Fruit fly (Drosophila melanogaster) whole organism, pupa: ENCODE measurements around the gene Gclc.

ENCODE experiments used
- CG10348 ChIP-seq: fragments of 200-800 bp; sonication (Bioruptor generic); IDR thresholded peaks from 2 replicates; pipeline ENCODE4 v1.3.6; 2022; ENCODE audit warnings: missing biosample characterization, missing genetic modification characterization
- CG12605 ChIP-seq: fragments of 200-800 bp; sonication (Bioruptor generic); IDR thresholded peaks from 2 replicates; pipeline ENCODE4 v1.3.6; 2022; ENCODE audit warnings: missing biosample characterization, missing genetic modification characterization
- CG13204 ChIP-seq: fragments of 200-800 bp; sonication (Bioruptor generic); optimal IDR thresholded peaks from 2 replicates; lab custom pipeline; 2018; ENCODE audit warnings: missing biosample characterization, mild to moderate bottlenecking, missing genetic modification characterization, moderate library complexity
- CG14655 ChIP-seq: fragments of 200-800 bp; sonication (Bioruptor generic); optimal IDR thresholded peaks from 3 replicates; lab custom pipeline; 2017; ENCODE audit warnings: mild to moderate bottlenecking, missing biosample characterization, missing genetic modification reagents, missing genetic modification characterization
- CG15710 ChIP-seq: fragments of 200-800 bp; sonication (Bioruptor generic); optimal IDR thresholded peaks from 2 replicates; lab custom pipeline; 2018; ENCODE audit warnings: missing biosample characterization, mild to moderate bottlenecking, missing genetic modification characterization, moderate library complexity
- CG17806 ChIP-seq: fragments of 200-800 bp; sonication (Bioruptor generic); optimal IDR thresholded peaks from 2 replicates; lab custom pipeline; 2018; ENCODE audit warnings: missing biosample characterization, mild to moderate bottlenecking, missing genetic modification characterization, moderate library complexity
- CG32121 ChIP-seq: fragments of 200-800 bp; sonication (Bioruptor generic); IDR thresholded peaks from 2 replicates; pipeline ENCODE4 v1.3.6; 2022; ENCODE audit warnings: missing biosample characterization, missing genetic modification characterization
- CG34367 ChIP-seq: fragments of 200-800 bp; sonication (Bioruptor generic); optimal IDR thresholded peaks from 2 replicates; lab custom pipeline; 2018; ENCODE audit warnings: missing biosample characterization, mild to moderate bottlenecking, missing genetic modification characterization
- CG4496 ChIP-seq: fragments of 200-800 bp; sonication (Bioruptor generic); IDR thresholded peaks from 3 replicates; pipeline ENCODE4 v1.3.6; 2022; ENCODE audit warnings: missing biosample characterization, missing genetic modification characterization
- CG8159 ChIP-seq: fragments of 200-800 bp; sonication (Bioruptor generic); optimal IDR thresholded peaks from 3 replicates; lab custom pipeline; 2018; ENCODE audit warnings: missing biosample characterization, mild to moderate bottlenecking, missing genetic modification characterization, moderate library complexity
- CG8301 ChIP-seq: fragments of 200-800 bp; sonication (Bioruptor generic); optimal IDR thresholded peaks from 2 replicates; lab custom pipeline; 2018; ENCODE audit warnings: missing biosample characterization, mild to moderate bottlenecking, missing genetic modification characterization
- CG9948 ChIP-seq: fragments of 200-800 bp; sonication (Bioruptor generic); optimal IDR thresholded peaks from 2 replicates; lab custom pipeline; 2018; ENCODE audit warnings: missing biosample characterization, mild to moderate bottlenecking, missing genetic modification characterization, moderate library complexity
- D1 ChIP-seq: fragments of 200-800 bp; sonication (Bioruptor generic); optimal IDR thresholded peaks from 2 replicates; lab custom pipeline; 2018; ENCODE audit warnings: missing biosample characterization, mild to moderate bottlenecking, missing genetic modification characterization, moderate library complexity
- EcR ChIP-seq: fragments of 200-800 bp; sonication (Bioruptor generic); optimal IDR thresholded peaks from 3 replicates; lab custom pipeline; 2019; ENCODE audit warnings: missing biosample characterization, missing genetic modification characterization, mild to moderate bottlenecking, moderate library complexity, missing genetic modification reagents
- Ets98B ChIP-seq: fragments of 200-800 bp; sonication (Bioruptor generic); IDR thresholded peaks from 2 replicates; pipeline ENCODE4 v1.3.6; 2022; ENCODE audit warnings: missing biosample characterization, missing genetic modification characterization
- Pif1A ChIP-seq: fragments of 200-800 bp; sonication (Bioruptor generic); optimal IDR thresholded peaks from 3 replicates; lab custom pipeline; 2016; ENCODE audit warnings: missing biosample characterization, missing genetic modification characterization
- Pif1B ChIP-seq: fragments of 200-800 bp; sonication (Bioruptor generic); optimal IDR thresholded peaks from 3 replicates; lab custom pipeline; 2016; ENCODE audit warnings: missing biosample characterization, missing genetic modification characterization
- Snoo ChIP-seq: fragments of 200-800 bp; sonication (Bioruptor generic); optimal IDR thresholded peaks from 3 replicates; lab custom pipeline; 2017; ENCODE audit warnings: missing biosample characterization, mild to moderate bottlenecking, missing genetic modification characterization, inconsistent platforms
- fd96Ca ChIP-seq: fragments of 200-800 bp; sonication (Bioruptor generic); IDR thresholded peaks from 3 replicates; pipeline ENCODE4 v1.3.6; 2022; ENCODE audit warnings: missing biosample characterization, missing genetic modification characterization
- gl ChIP-seq: fragments of 200-800 bp; sonication (Bioruptor generic); optimal IDR thresholded peaks from 2 replicates; lab custom pipeline; 2018; ENCODE audit warnings: missing biosample characterization, mild to moderate bottlenecking, missing genetic modification characterization
- rn ChIP-seq: fragments of 200-800 bp; sonication (Bioruptor generic); IDR thresholded peaks from 2 replicates; pipeline ENCODE4 v1.3.6; 2022; ENCODE audit warnings: missing biosample characterization, missing genetic modification characterization

Gene Gclc

DNA sequence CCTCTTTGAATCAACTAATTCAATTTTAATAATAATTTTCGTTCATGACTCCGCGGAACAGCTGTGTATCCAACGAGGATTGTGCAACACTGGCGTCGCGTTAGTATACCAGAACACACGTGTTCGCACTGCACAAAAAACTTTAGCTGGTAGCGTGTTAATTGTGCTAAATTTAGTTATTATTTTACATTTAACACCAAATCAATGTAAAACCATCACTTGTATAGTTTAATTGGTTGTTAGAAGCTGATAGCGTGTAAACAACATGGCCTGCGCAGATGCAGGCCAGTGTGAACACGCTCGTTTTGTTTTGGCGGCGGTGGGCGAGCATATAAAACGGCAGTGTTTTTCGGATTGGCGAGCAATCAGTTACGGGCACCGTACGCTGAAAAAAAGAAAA lies 41.3 kb upstream of the Gclc start, which contains the start of the genes Traf6 and GIIIspla2:
Gene Traf6, minus strand, starts transcription at position 93 of the 400 bp plus-strand sequence.
Gene GIIIspla2, plus strand, starts transcription at position 335 of the 400 bp plus-strand sequence.
- TF ChIP-seq EcR: no peak
- TF ChIP-seq D1 (tag; lab: Kevin White, UChicago): no peak
- peak; percentile 53 for TF ChIP-seq CG34367
- TF ChIP-seq CG9948 (tag; lab: Kevin White, UChicago): peak; percentile 65
- TF ChIP-seq CG12605 (GFP tag; lab: Robert Waterston, UW): no peak
- TF ChIP-seq CG15710 (tag; lab: Kevin White, UChicago): peak; percentile 78
- TF ChIP-seq CG14655 (GFP tag; lab: Kevin White, UChicago): no peak
- TF ChIP-seq Snoo: peak; percentile 63
- TF ChIP-seq fd96Ca: peak; percentile 83; the same call in 2 of the 3 replicates
- TF ChIP-seq Pif1B (GFP tag; lab: Kevin White, UChicago): no peak
- TF ChIP-seq Ets98B (GFP tag; lab: Robert Waterston, UW): peak; percentile 72
- TF ChIP-seq rn (GFP tag; lab: Robert Waterston, UW): peak; percentile 71
- TF ChIP-seq CG4496 (GFP tag; lab: Robert Waterston, UW): peak; percentile 79
- no peak for TF ChIP-seq CG13204 (GFP tag; lab: Kevin White, UChicago)
- TF ChIP-seq CG8159 (tag; lab: Kevin White, UChicago): peak; percentile 71
- peak; percentile 52 for TF ChIP-seq CG17806 (tag; lab: Kevin White, UChicago)
- no peak for TF ChIP-seq Pif1A (GFP tag; lab: Kevin White, UChicago)
- no peak for TF ChIP-seq gl (tag; lab: Kevin White, UChicago)
- TF ChIP-seq CG32121 (GFP tag; lab: Robert Waterston, UW): peak; percentile 60
- TF ChIP-seq CG8301 (tag; lab: Kevin White, UChicago): peak; percentile 70
- TF ChIP-seq CG10348 (GFP tag; lab: Robert Waterston, UW): no peak
- TF ChIP-seq, all 21 proteins: peak for 12

- no peak for TF ChIP-seq CG10348 (GFP tag; lab: Robert Waterston, UW)
- 0 out of 3 replicates have a peak, but pooled peaks have one; percentile 19 for TF ChIP-seq fd96Ca
Observed at dm6 chrX:8152718-8153117, 36.8 kb upstream of the Gclc start, which contains the start of gene CG18262. TSS of gene CG18262 (plus strand) at chrX:8152948.

DNA sequence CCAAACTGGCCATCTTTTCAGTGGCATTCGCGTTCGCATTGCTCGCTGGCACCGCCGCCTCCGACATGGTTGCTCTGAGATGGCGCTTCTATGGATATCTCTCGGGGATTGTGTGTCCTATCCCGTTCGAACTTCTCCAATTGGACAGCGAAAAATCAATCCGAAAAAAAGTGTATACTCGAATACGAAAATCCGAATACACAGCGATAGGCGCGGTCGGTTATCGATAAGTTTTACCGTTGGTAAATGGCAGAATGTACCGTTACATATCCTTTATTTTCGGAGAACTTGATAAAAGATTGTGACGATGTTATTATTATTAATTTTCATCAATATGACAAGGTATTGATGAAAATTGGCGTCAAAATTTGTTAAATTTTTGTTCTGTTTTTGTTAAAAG lies 36.1 kb upstream of the Gclc start, which contains the start of gene Gbeta5:
Gene Gbeta5, minus strand, starts transcription at position 199 of the 400 bp plus-strand sequence.
- TF ChIP-seq D1 (tag; lab: Kevin White, UChicago) (no peak), CG4496 (GFP tag; lab: Robert Waterston, UW) (no peak), CG12605 (GFP tag; lab: Robert Waterston, UW) (no peak), CG10348 (GFP tag; lab: Robert Waterston, UW) (no peak), CG8159 (tag; lab: Kevin White, UChicago) (no peak), CG13204 (GFP tag; lab: Kevin White, UChicago) (no peak), CG8301 (tag; lab: Kevin White, UChicago) (no peak)
- TF ChIP-seq, all 21 proteins: peak for 0

dm6 chrX:8148556-8148955 lies 32.6 kb upstream of the Gclc start, which contains the start of gene CG10959:
TSS of gene CG10959 (plus strand) at chrX:8148783.
- TF ChIP-seq CG15710 (tag; lab: Kevin White, UChicago) (no peak), rn (GFP tag; lab: Robert Waterston, UW) (no peak), CG12605 (GFP tag; lab: Robert Waterston, UW) (no peak), fd96Ca (no peak), CG32121 (GFP tag; lab: Robert Waterston, UW) (no peak), CG34367 (no peak), CG8159 (tag; lab: Kevin White, UChicago) (no peak), gl (tag; lab: Kevin White, UChicago) (no peak), D1 (tag; lab: Kevin White, UChicago) (no peak), CG14655 (GFP tag; lab: Kevin White, UChicago) (no peak), EcR (no peak), CG4496 (GFP tag; lab: Robert Waterston, UW) (no peak), CG9948 (tag; lab: Kevin White, UChicago) (no peak), CG10348 (GFP tag; lab: Robert Waterston, UW) (no peak)

DNA sequence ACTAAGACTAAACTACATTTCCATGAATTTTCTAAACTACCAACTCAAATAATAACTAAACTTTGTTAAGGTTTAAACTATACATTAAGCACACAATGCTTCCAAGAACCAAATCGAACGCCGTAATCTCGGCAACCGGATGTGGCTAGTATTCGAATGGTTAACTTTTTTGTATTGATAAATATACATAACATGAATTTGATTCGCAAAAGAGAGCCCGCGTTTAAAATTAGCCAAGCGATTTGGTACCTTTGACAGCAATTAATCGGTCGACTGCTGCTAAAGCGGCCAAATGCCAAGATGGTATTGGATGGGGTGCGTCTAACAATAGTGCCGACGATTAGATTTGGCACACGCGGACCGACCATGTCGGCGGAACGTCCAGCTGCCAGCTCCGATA lies 31.7 kb upstream of the Gclc start, which contains the start of gene CG15336:
Gene CG15336, plus strand, starts transcription at position 301 of the 400 bp plus-strand sequence.
- TF ChIP-seq Snoo: no peak
- TF ChIP-seq CG17806 (tag; lab: Kevin White, UChicago): no peak
- TF ChIP-seq Ets98B (GFP tag; lab: Robert Waterston, UW): no peak
- no peak for TF ChIP-seq Pif1A (GFP tag; lab: Kevin White, UChicago)
- TF ChIP-seq CG34367: no peak
- no peak for TF ChIP-seq CG10348 (GFP tag; lab: Robert Waterston, UW)
- no peak for TF ChIP-seq CG9948 (tag; lab: Kevin White, UChicago)
- TF ChIP-seq gl (tag; lab: Kevin White, UChicago): no peak
- TF ChIP-seq CG4496 (GFP tag; lab: Robert Waterston, UW): no peak
- no peak for TF ChIP-seq CG14655 (GFP tag; lab: Kevin White, UChicago)

DNA sequence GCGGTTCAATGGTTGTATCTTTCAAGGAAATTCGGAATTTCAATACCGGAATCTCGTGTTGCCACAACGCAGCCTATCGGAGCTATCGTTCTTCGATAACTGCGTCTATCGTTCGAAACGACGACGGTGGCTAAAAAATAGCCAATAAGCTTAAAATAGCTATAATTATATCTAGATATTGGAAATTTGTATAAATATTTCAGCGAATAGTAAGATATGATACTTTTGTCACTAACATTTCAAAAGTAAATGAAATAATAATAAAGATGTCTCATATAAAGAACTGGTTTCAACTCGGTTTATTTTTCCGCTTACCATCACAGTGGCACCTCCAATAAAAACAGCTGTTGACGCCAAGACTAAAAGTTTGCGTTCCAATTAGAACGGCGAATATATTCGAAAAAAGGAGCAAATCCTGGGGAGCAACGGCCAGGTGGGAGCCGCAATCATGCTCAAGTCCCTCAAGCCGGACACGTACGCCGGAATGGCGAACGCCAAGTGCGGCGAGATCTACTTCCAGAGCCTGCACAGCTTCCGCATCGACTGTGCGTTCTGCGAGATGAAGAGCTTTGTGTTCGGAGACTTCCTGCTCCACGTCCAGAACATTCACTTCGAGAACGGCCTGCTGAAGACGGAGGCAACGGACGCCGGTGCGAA lies 29.7 kb upstream of the Gclc start, which contains the start of the genes alpha-PheRS and CG2129:
Gene alpha-PheRS, minus strand, starts transcription at position 102 of the 657 bp plus-strand sequence.
Gene CG2129, plus strand, starts transcription at position 339 of the 657 bp plus-strand sequence.
- TF ChIP-seq Pif1B (GFP tag; lab: Kevin White, UChicago) (no peak), gl (tag; lab: Kevin White, UChicago) (no peak), CG8159 (tag; lab: Kevin White, UChicago) (peak; percentile 17), Ets98B (GFP tag; lab: Robert Waterston, UW) (no peak), CG9948 (tag; lab: Kevin White, UChicago) (peak; percentile 6), CG12605 (GFP tag; lab: Robert Waterston, UW) (no peak), CG15710 (tag; lab: Kevin White, UChicago) (peak; percentile 29), CG34367 (no peak), CG32121 (GFP tag; lab: Robert Waterston, UW) (0 out of 2 replicates have a peak, but pooled peaks have one; percentile 14), CG4496 (GFP tag; lab: Robert Waterston, UW) (no peak), CG17806 (tag; lab: Kevin White, UChicago) (peak; percentile 2), EcR (no peak)
